Fruit fly (Drosophila melanogaster) whole organism, embryonic: ENCODE results near the gene Lgr3.

Experiments
- Abd-B ChIP-seq: fragments of 200-800 bp; sonication (Bioruptor generic); optimal IDR thresholded peaks from 2 replicates; lab custom pipeline; 2018; ENCODE audit warnings: missing biosample characterization, mild to moderate bottlenecking, missing genetic modification characterization, moderate library complexity
- Adf1 ChIP-seq: fragments of 200-800 bp; sonication (Bioruptor generic); IDR thresholded peaks from 2 replicates; pipeline ENCODE4 v1.3.6; 2022; ENCODE audit warnings: missing biosample characterization, missing genetic modification characterization
- Antp ChIP-seq: fragments of 200-800 bp; sonication (Bioruptor generic); optimal IDR thresholded peaks from 3 replicates; lab custom pipeline; 2016; ENCODE audit warnings: missing biosample characterization, missing genetic modification characterization
- Atf3 ChIP-seq: fragments of 200-800 bp; sonication (Bioruptor generic); optimal IDR thresholded peaks from 3 replicates; lab custom pipeline; 2016; ENCODE audit warnings: missing biosample characterization, missing genetic modification characterization
- CG10321 ChIP-seq: fragments of 200-800 bp; sonication (Bioruptor generic); IDR thresholded peaks from 2 replicates; pipeline ENCODE4 v1.3.6; 2022; ENCODE audit warnings: missing biosample characterization, missing genetic modification characterization
- CG10543 ChIP-seq: fragments of 200-800 bp; sonication (Bioruptor generic); optimal IDR thresholded peaks from 3 replicates; lab custom pipeline; 2017; ENCODE audit warnings: missing biosample characterization, mild to moderate bottlenecking, missing genetic modification characterization, moderate library complexity
- CG11093 ChIP-seq: fragments of 200-800 bp; sonication (Bioruptor generic); IDR thresholded peaks from 3 replicates; pipeline ENCODE4 v1.3.6; 2022; ENCODE audit warnings: missing biosample characterization, missing genetic modification characterization
- CG11695 ChIP-seq: fragments of 200-800 bp; sonication (Bioruptor generic); IDR thresholded peaks from 3 replicates; pipeline ENCODE4 v1.3.6; 2022; ENCODE audit warnings: missing biosample characterization, missing genetic modification characterization
- CG12155 ChIP-seq: fragments of 200-800 bp; sonication (Bioruptor generic); optimal IDR thresholded peaks from 3 replicates; lab custom pipeline; 2016; ENCODE audit warnings: missing biosample characterization, missing genetic modification characterization
- CG12299 ChIP-seq: fragments of 200-800 bp; sonication (Bioruptor generic); optimal IDR thresholded peaks from 2 replicates; lab custom pipeline; 2018; ENCODE audit warnings: missing biosample characterization, mild to moderate bottlenecking, missing genetic modification characterization
- CG12744 ChIP-seq: fragments of 200-800 bp; sonication (Bioruptor generic); optimal IDR thresholded peaks from 2 replicates; lab custom pipeline; 2016; ENCODE audit warnings: missing biosample characterization, missing genetic modification characterization
- CG12769 ChIP-seq: fragments of 200-800 bp; sonication (Bioruptor generic); optimal IDR thresholded peaks from 2 replicates; lab custom pipeline; 2019; ENCODE audit warnings: missing biosample characterization, mild to moderate bottlenecking, missing genetic modification characterization, moderate library complexity
- CG13287 ChIP-seq: fragments of 200-800 bp; sonication (Bioruptor generic); IDR thresholded peaks from 2 replicates; pipeline ENCODE4 v1.3.6; 2022; ENCODE audit warnings: missing biosample characterization, missing genetic modification characterization; ENCODE audit not compliant: partially characterized antibody
- CG13894 ChIP-seq: fragments of 200-800 bp; sonication (Bioruptor generic); optimal IDR thresholded peaks from 3 replicates; lab custom pipeline; 2018; ENCODE audit warnings: missing biosample characterization, mild to moderate bottlenecking, missing genetic modification characterization, moderate library complexity
- CG14441 ChIP-seq: fragments of 200-800 bp; sonication (Bioruptor generic); IDR thresholded peaks from 2 replicates; pipeline ENCODE4 v1.3.6; 2022; ENCODE audit warnings: missing biosample characterization, missing genetic modification characterization
- CG14667 ChIP-seq: fragments of 200-800 bp; sonication (Bioruptor generic); IDR thresholded peaks from 2 replicates; pipeline ENCODE4 v1.3.6; 2022; ENCODE audit warnings: missing biosample characterization, missing genetic modification characterization
- CG17912 ChIP-seq: fragments of 200-800 bp; sonication (Bioruptor generic); optimal IDR thresholded peaks from 2 replicates; lab custom pipeline; 2018; ENCODE audit warnings: missing biosample characterization, mild to moderate bottlenecking, missing genetic modification characterization
- CG31388 ChIP-seq: fragments of 200-800 bp; sonication (Bioruptor generic); optimal IDR thresholded peaks from 2 replicates; lab custom pipeline; 2016; ENCODE audit warnings: missing biosample characterization, missing genetic modification characterization
- CG32767 ChIP-seq: fragments of 200-800 bp; sonication (Bioruptor generic); IDR thresholded peaks from 2 replicates; pipeline ENCODE4 v1.3.6; 2022; ENCODE audit warnings: missing biosample characterization, missing genetic modification characterization
- CG3281 ChIP-seq: fragments of 200-800 bp; sonication (Bioruptor generic); optimal IDR thresholded peaks from 3 replicates; lab custom pipeline; 2017; ENCODE audit warnings: missing biosample characterization, mild to moderate bottlenecking, missing genetic modification characterization
- CG33213 ChIP-seq: fragments of 200-800 bp; sonication (Bioruptor generic); optimal IDR thresholded peaks from 3 replicates; lab custom pipeline; 2016; ENCODE audit warnings: missing biosample characterization, missing genetic modification characterization
- CG43689 ChIP-seq: fragments of 200-800 bp; sonication (Bioruptor generic); IDR thresholded peaks from 2 replicates; pipeline ENCODE4 v1.3.6; 2022; ENCODE audit warnings: missing biosample characterization, missing genetic modification characterization
- CG6654 ChIP-seq: fragments of 200-800 bp; sonication (Bioruptor generic); optimal IDR thresholded peaks from 2 replicates; lab custom pipeline; 2017; ENCODE audit warnings: missing biosample characterization, mild to moderate bottlenecking, missing genetic modification characterization
- CG9797 ChIP-seq: fragments of 200-800 bp; sonication (Bioruptor generic); optimal IDR thresholded peaks from 3 replicates; lab custom pipeline; 2018; ENCODE audit warnings: missing biosample characterization, mild to moderate bottlenecking, missing genetic modification characterization
- Dad ChIP-seq: fragments of 200-800 bp; sonication (Bioruptor generic); optimal IDR thresholded peaks from 3 replicates; lab custom pipeline; 2016; ENCODE audit warnings: missing biosample characterization, missing genetic modification characterization
- Eip74EF ChIP-seq, 2 experiments: fragments of 200-800 bp in 1 of 2; fragments of >200 bp in 1 of 2; sonication (Bioruptor generic) in 1 of 2; optimal IDR thresholded peaks; 2 replicates each; lab custom pipeline; 2017 to 2019; ENCODE audit warnings: missing biosample characterization in 2 of 2, missing genetic modification characterization in 2 of 2, mild to moderate bottlenecking in 1 of 2, moderate library complexity in 1 of 2
- Fer2 ChIP-seq: fragments of 200-800 bp; sonication (Bioruptor generic); optimal IDR thresholded peaks from 2 replicates; lab custom pipeline; 2018; ENCODE audit warnings: missing biosample characterization, mild to moderate bottlenecking, missing genetic modification characterization, moderate library complexity
- Hmx ChIP-seq: fragments of 200-800 bp; sonication (Bioruptor generic); optimal IDR thresholded peaks from 2 replicates; lab custom pipeline; 2016; ENCODE audit warnings: missing biosample characterization, missing genetic modification characterization
- Hr3 ChIP-seq: fragments of 200-800 bp; sonication (Bioruptor generic); optimal IDR thresholded peaks from 3 replicates; lab custom pipeline; 2016; ENCODE audit warnings: missing biosample characterization, missing genetic modification characterization
- Lpt ChIP-seq: fragments of >200 bp; optimal IDR thresholded peaks from 2 replicates; lab custom pipeline; 2018; ENCODE audit warnings: missing biosample characterization, missing genetic modification characterization
- Mrtf ChIP-seq: fragments of 200-800 bp; sonication (Bioruptor generic); IDR thresholded peaks from 3 replicates; pipeline ENCODE4 v1.3.6; 2022; ENCODE audit warnings: missing biosample characterization, missing genetic modification characterization
- Oaz ChIP-seq: fragments of 200-800 bp; sonication (Bioruptor generic); IDR thresholded peaks from 2 replicates; pipeline ENCODE4 v1.3.6; 2022; ENCODE audit warnings: missing biosample characterization, missing genetic modification characterization
- Ptx1 ChIP-seq: fragments of 200-800 bp; sonication (Bioruptor generic); IDR thresholded peaks from 2 replicates; pipeline ENCODE4 v1.3.6; 2022; ENCODE audit warnings: missing biosample characterization, missing genetic modification characterization
- abd-A ChIP-seq: fragments of 200-800 bp; sonication (Bioruptor generic); optimal IDR thresholded peaks from 3 replicates; lab custom pipeline; 2019; ENCODE audit warnings: missing biosample characterization, mild to moderate bottlenecking, missing genetic modification characterization, moderate library complexity
- amos ChIP-seq: fragments of 200-800 bp; sonication (Bioruptor generic); IDR thresholded peaks from 2 replicates; pipeline ENCODE4 v1.3.6; 2022; ENCODE audit warnings: missing biosample characterization, missing genetic modification characterization; ENCODE audit not compliant: partially characterized antibody
- dm ChIP-seq: fragments of 200-800 bp; sonication (Bioruptor generic); optimal IDR thresholded peaks from 3 replicates; lab custom pipeline; 2016; ENCODE audit warnings: missing biosample characterization, missing genetic modification characterization
- eyg ChIP-seq: fragments of 200-800 bp; sonication (Bioruptor generic); optimal IDR thresholded peaks from 3 replicates; lab custom pipeline; 2016; ENCODE audit warnings: missing biosample characterization, missing genetic modification characterization
- gcm ChIP-seq: fragments of 200-800 bp; sonication (Bioruptor generic); optimal IDR thresholded peaks from 2 replicates; lab custom pipeline; 2019; ENCODE audit warnings: missing biosample characterization, mild to moderate bottlenecking, missing genetic modification characterization, moderate library complexity
- her ChIP-seq: fragments of 200-800 bp; sonication (Bioruptor generic); optimal IDR thresholded peaks from 2 replicates; lab custom pipeline; 2016; ENCODE audit warnings: missing biosample characterization, missing genetic modification characterization
- ken ChIP-seq: fragments of 200-800 bp; sonication (Bioruptor generic); IDR thresholded peaks from 3 replicates; pipeline ENCODE4 v1.3.6; 2022; ENCODE audit warnings: missing biosample characterization, missing genetic modification characterization
- mld ChIP-seq: fragments of 200-800 bp; sonication (Bioruptor generic); IDR thresholded peaks from 3 replicates; pipeline ENCODE4 v1.3.6; 2022; ENCODE audit warnings: missing biosample characterization, missing genetic modification characterization; ENCODE audit not compliant: partially characterized antibody
- nerfin-2 ChIP-seq: fragments of 200-800 bp; sonication (Bioruptor generic); IDR thresholded peaks from 2 replicates; pipeline ENCODE4 v1.3.6; 2022; ENCODE audit warnings: missing biosample characterization, missing genetic modification characterization; ENCODE audit not compliant: partially characterized antibody
- onecut ChIP-seq: fragments of 200-800 bp; sonication (Bioruptor generic); IDR thresholded peaks from 2 replicates; pipeline ENCODE4 v1.3.6; 2022; ENCODE audit warnings: missing biosample characterization, missing genetic modification characterization
- pzg ChIP-seq: fragments of 200-800 bp; sonication (Bioruptor generic); optimal IDR thresholded peaks from 3 replicates; lab custom pipeline; 2018; ENCODE audit warnings: missing biosample characterization, mild to moderate bottlenecking, missing genetic modification characterization, moderate library complexity
- sens-2 ChIP-seq: fragments of 200-800 bp; sonication (Bioruptor generic); IDR thresholded peaks from 2 replicates; pipeline ENCODE4 v1.3.6; 2022; ENCODE audit warnings: missing biosample characterization, missing genetic modification characterization
- tll ChIP-seq, 2 experiments: fragments of 200-800 bp in 1 of 2; fragments of >200 bp in 1 of 2; sonication (Bioruptor generic) in 1 of 2; optimal IDR thresholded peaks; 2 replicates each; lab custom pipeline; 2017 to 2019; ENCODE audit warnings: missing biosample characterization in 2 of 2, missing genetic modification characterization in 2 of 2, mild to moderate bottlenecking in 1 of 2, moderate library complexity in 1 of 2
- trem ChIP-seq: fragments of 200-800 bp; optimal IDR thresholded peaks from 3 replicates; lab custom pipeline; 2019; ENCODE audit warnings: missing biosample characterization, mild to moderate bottlenecking, missing genetic modification characterization, moderate library complexity
- unc-4 ChIP-seq: fragments of 200-800 bp; sonication (Bioruptor generic); IDR thresholded peaks from 2 replicates; pipeline ENCODE4 v1.3.6; 2022; ENCODE audit warnings: missing biosample characterization, missing genetic modification characterization; ENCODE audit not compliant: partially characterized antibody
- vfl ChIP-seq: fragments of 200-800 bp; sonication (Bioruptor generic); optimal IDR thresholded peaks from 2 replicates; lab custom pipeline; 2016; ENCODE audit warnings: missing biosample characterization, missing genetic modification characterization

The Lgr3 gene

DNA sequence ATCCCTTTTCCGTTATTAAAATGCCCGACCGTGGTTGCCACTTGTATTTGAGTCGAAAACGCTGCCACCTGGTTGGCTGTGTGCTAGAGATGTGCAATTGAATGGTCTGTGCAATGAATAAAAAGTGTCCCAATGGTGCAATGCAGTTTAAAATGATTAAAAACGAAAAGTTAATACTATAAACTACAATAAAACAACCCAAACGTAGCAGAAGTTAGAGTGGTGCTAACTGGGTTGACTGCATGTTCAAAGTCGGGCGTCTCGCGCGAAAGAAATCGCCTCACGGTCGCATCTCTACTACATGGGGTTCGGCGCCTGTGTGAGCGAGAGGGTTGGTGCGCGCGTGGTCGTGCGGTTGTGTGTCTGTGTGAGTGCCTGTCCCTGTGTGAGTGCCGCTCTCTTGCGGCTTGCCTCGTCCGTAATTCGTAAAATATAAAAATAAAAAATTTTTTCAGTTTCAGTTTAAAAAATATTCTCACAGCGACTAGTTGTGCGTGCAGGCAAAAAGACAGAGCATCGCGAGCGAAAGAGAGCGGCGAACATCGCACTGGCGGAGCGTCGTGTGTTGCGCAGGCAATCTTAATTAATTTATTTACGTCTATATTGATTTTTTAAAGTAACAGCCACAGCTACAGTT, 18.6 kb upstream of the Lgr3 start (continued):
- TF ChIP-seq Oaz (peak; percentile 82; the same call in 1 of the 2 replicates), Mrtf (GFP tag; lab: Robert Waterston, UW) (peak; percentile 86), Eip74EF (GFP tag; optimal IDR thresholded peaks at IDR 0.05; lab: Kevin White, UChicago) (peak in 1 of 2 experiments; percentile 72), amos (GFP tag; lab: Robert Waterston, UW) (peak; percentile 83), CG10321 (GFP tag; lab: Robert Waterston, UW) (peak; percentile 62; the same call in 1 of the 2 replicates), CG12769 (tag; lab: Kevin White, UChicago) (peak; percentile 95), CG33213 (GFP tag; lab: Kevin White, UChicago) (peak; percentile 92), CG12155 (GFP tag; lab: Kevin White, UChicago) (peak; percentile 94), eyg (GFP tag; lab: Kevin White, UChicago) (peak; percentile 94), Atf3 (GFP tag; lab: Kevin White, UChicago) (peak; percentile 94), vfl (GFP tag; lab: Kevin White, UChicago) (peak; percentile 95), CG13894 (tag; lab: Kevin White, UChicago) (peak; percentile 84), mld (peak; percentile 65; the same call in 1 of the 3 replicates), CG31388 (GFP tag; lab: Kevin White, UChicago) (peak; percentile 86), Fer2 (tag; lab: Kevin White, UChicago) (peak; percentile 88), CG13287 (GFP tag; lab: Robert Waterston, UW) (peak; percentile 94), CG43689 (GFP tag; lab: Robert Waterston, UW) (0 out of 2 replicates have a peak, but pooled peaks have one; percentile 40), Hmx (GFP tag; lab: Kevin White, UChicago) (peak; percentile 89), CG14441 (peak; percentile 88), Abd-B (GFP tag; lab: Kevin White, UChicago) (peak; percentile 93), unc-4 (GFP tag; lab: Robert Waterston, UW) (peak; percentile 93), CG11093 (GFP tag; lab: Robert Waterston, UW) (peak; percentile 84), CG12299 (tag; lab: Kevin White, UChicago) (peak; percentile 86), CG12744 (GFP tag; lab: Kevin White, UChicago) (peak; percentile 86), CG11695 (GFP tag; lab: Robert Waterston, UW) (peak; percentile 86), Adf1 (GFP tag; lab: Robert Waterston, UW) (peak; percentile 74), sens-2 (GFP tag; lab: Robert Waterston, UW) (peak; percentile 80), gcm (GFP tag; lab: Kevin White, UChicago) (peak; percentile 86), CG14667 (GFP tag; lab: Robert Waterston, UW) (peak; percentile 91), CG32767 (peak; percentile 83), tll (GFP tag; optimal IDR thresholded peaks at IDR 0.05; lab: Kevin White, UChicago) (peak; percentile 58 to 74), nerfin-2 (GFP tag; lab: Robert Waterston, UW) (peak; percentile 67), Lpt (no peak), abd-A (tag; lab: Kevin White, UChicago) (peak; percentile 61), CG6654 (GFP tag; lab: Kevin White, UChicago) (peak; percentile 28), CG3281 (GFP tag; lab: Kevin White, UChicago) (peak; percentile 91), dm (peak; percentile 96), onecut (GFP tag; lab: Robert Waterston, UW) (peak; percentile 91), Antp (GFP tag; lab: Kevin White, UChicago) (peak; percentile 97), Hr3 (peak; percentile 94), Ptx1 (GFP tag; lab: Robert Waterston, UW) (peak; percentile 93), CG17912 (GFP tag; lab: Kevin White, UChicago) (peak; percentile 79), CG9797 (GFP tag; lab: Kevin White, UChicago) (peak; percentile 76), her (GFP tag; lab: Kevin White, UChicago) (peak; percentile 95), ken (GFP tag; lab: Robert Waterston, UW) (peak; percentile 91), trem (tag; lab: Kevin White, UChicago) (peak; percentile 94), pzg (GFP tag; lab: Kevin White, UChicago) (peak; percentile 91), CG10543 (GFP tag; lab: Kevin White, UChicago) (peak; percentile 96), Dad (GFP tag; lab: Kevin White, UChicago) (peak; percentile 96)
